Fruit fly (Drosophila melanogaster): ENCODE data around the gene CG33764.
A peak's percentile ranks its signal among the peaks of the same experiment; 100 is the strongest.

The CG33764 gene

dm6 chr3L:4259102-4259558 lies 8.2 kb downstream of the CG33764 start, which contains the start of the genes CG15011 and CG1309 (continued):
- peak; percentile 63 for TF ChIP-seq MESR4 (GFP tag; optimal IDR thresholded peaks at IDR 0.05)
- TF ChIP-seq CG7357 (GFP tag; IDR thresholded peaks at IDR 0.05): peak; percentile 55; the same call in 2 of the 3 replicates
- TF ChIP-seq gsb-n (tag; optimal IDR thresholded peaks at IDR 0.05): peak; percentile 76
- peak; percentile 63 for TF ChIP-seq crc (GFP tag; optimal IDR thresholded peaks at IDR 0.05)
- no peak for TF ChIP-seq CG7271 (tag; optimal IDR thresholded peaks at IDR 0.05)
- TF ChIP-seq Atf6 (GFP tag; IDR thresholded peaks at IDR 0.05): peak; percentile 70; the same call in 1 of the 2 replicates
- TF ChIP-seq CG12104 (GFP tag; optimal IDR thresholded peaks at IDR 0.05): peak; percentile 67
- TF ChIP-seq hth (optimal IDR thresholded peaks at IDR 0.05): no peak
- TF ChIP-seq ranshi (GFP tag; IDR thresholded peaks at IDR 0.05): peak; percentile 79; the same call in 1 of the 2 replicates
- peak; percentile 79 for TF ChIP-seq Fer3 (tag; optimal IDR thresholded peaks at IDR 0.05)
- peak; percentile 76 for TF ChIP-seq Ada2b (GFP tag; IDR thresholded peaks at IDR 0.05)
- TF ChIP-seq crol (GFP tag; IDR thresholded peaks at IDR 0.05): peak; percentile 16; the same call in 1 of the 2 replicates
- peak; percentile 48 for TF ChIP-seq CG10274 (GFP tag; optimal IDR thresholded peaks at IDR 0.05)
- no peak for TF ChIP-seq Nf-YA (GFP tag; IDR thresholded peaks at IDR 0.05)
- TF ChIP-seq Spps (tag; optimal IDR thresholded peaks at IDR 0.05): peak; percentile 73
- no peak for TF ChIP-seq lov (optimal IDR thresholded peaks at IDR 0.05)
- TF ChIP-seq lov (GFP tag; IDR thresholded peaks at IDR 0.05): 0 out of 3 replicates have a peak, but pooled peaks have one; percentile 21
- no peak for TF ChIP-seq Dref (GFP tag; IDR thresholded peaks at IDR 0.05)
- peak; percentile 35; the same call in 1 of the 2 replicates for TF ChIP-seq NFAT (GFP tag; IDR thresholded peaks at IDR 0.05)
- TF ChIP-seq tio (GFP tag; optimal IDR thresholded peaks at IDR 0.05): no peak
- no peak for TF ChIP-seq CG14965 (GFP tag; optimal IDR thresholded peaks at IDR 0.05; ENCODE audit: borderline replicate concordance)
- TF ChIP-seq CG10979 (tag; optimal IDR thresholded peaks at IDR 0.05): peak; percentile 81
- TF ChIP-seq CG9609 (GFP tag; optimal IDR thresholded peaks at IDR 0.05): peak; percentile 82
- TF ChIP-seq sc (optimal IDR thresholded peaks at IDR 0.05): no peak
- peak; percentile 70 for TF ChIP-seq sc (GFP tag; optimal IDR thresholded peaks at IDR 0.05)
- TF ChIP-seq Tbp (GFP tag; optimal IDR thresholded peaks at IDR 0.05): no peak
- TF ChIP-seq gsb (GFP tag; IDR thresholded peaks at IDR 0.05): no peak; the same call in 1 of the 2 replicates
- peak; percentile 100 for TF ChIP-seq CG15514 (GFP tag; optimal IDR thresholded peaks at IDR 0.05)
- peak; percentile 89 for TF ChIP-seq CG9817 (tag; optimal IDR thresholded peaks at IDR 0.05)
- peak; percentile 81 for TF ChIP-seq Dad (GFP tag; optimal IDR thresholded peaks at IDR 0.05)
- peak; percentile 23 for TF ChIP-seq CG11723 (GFP tag; optimal IDR thresholded peaks at IDR 0.05)
- peak; percentile 67 for TF ChIP-seq pnt (GFP tag; optimal IDR thresholded peaks at IDR 0.05)
- peak in 1 of 2 experiments; percentile 46 for TF ChIP-seq Hr78 (GFP tag; optimal IDR thresholded peaks at IDR 0.05)
- TF ChIP-seq CG5180 (GFP tag; optimal IDR thresholded peaks at IDR 0.05): no peak
- peak; percentile 54 for TF ChIP-seq CG3065 (GFP tag; optimal IDR thresholded peaks at IDR 0.05)
- no peak for TF ChIP-seq CG1024 (GFP tag; IDR thresholded peaks at IDR 0.05)
- TF ChIP-seq tx (GFP tag; optimal IDR thresholded peaks at IDR 0.05): peak; percentile 82
- peak; percentile 78 for TF ChIP-seq al (GFP tag; IDR thresholded peaks at IDR 0.05)
- peak; percentile 89 for TF ChIP-seq Ptx1 (GFP tag; IDR thresholded peaks at IDR 0.05)
- peak; percentile 39; the same call in 1 of the 2 replicates for TF ChIP-seq inv (GFP tag; IDR thresholded peaks at IDR 0.05; ENCODE audit: partially characterized antibody)
- TF ChIP-seq CG12769 (tag; optimal IDR thresholded peaks at IDR 0.05): peak; percentile 94

DNA sequence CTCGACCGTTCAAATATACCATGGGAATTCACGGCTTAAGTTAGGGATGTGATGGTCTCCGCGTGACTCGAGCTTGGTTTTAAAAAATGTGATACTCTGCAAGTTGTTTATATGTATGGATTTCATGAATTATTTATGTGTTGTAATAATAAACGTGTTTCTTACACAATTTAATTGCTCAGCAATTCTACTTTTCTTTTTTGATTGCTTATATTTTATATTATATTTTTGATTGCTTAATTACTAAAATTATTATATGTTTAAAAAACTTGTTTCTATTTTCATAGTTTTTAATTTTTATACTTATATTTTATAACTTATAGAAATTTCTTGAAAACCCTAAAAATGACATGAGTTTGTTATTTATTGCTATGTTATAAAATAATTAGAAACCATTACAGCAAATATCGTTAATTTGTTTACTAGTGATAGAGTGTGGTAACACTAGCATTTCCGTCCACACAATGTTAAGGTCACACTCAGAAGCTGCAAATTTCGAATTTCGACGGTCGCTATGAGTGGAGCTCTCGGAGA lies 12.9 kb downstream of the CG33764 start, which contains the start of the genes ago and CG1265:
TSS of gene ago (minus strand) at position 6 of the 534 bp plus-strand sequence.
TSS of gene CG1265 (plus strand) at position 476 of the 534 bp plus-strand sequence.
- TF ChIP-seq HHEX (GFP tag; optimal IDR thresholded peaks at IDR 0.05): no peak
- no peak for TF ChIP-seq unc-4 (GFP tag; IDR thresholded peaks at IDR 0.05; ENCODE audit: partially characterized antibody)
- peak; percentile 80 for TF ChIP-seq CG10543 (GFP tag; optimal IDR thresholded peaks at IDR 0.05)
- 0 out of 2 replicates have a peak, but pooled peaks have one; percentile 19 for TF ChIP-seq dati (GFP tag; IDR thresholded peaks at IDR 0.05)
- TF ChIP-seq Hand (GFP tag; optimal IDR thresholded peaks at IDR 0.05): no peak
- TF ChIP-seq CG7372 (GFP tag; IDR thresholded peaks at IDR 0.05): peak; percentile 46
- no peak for TF ChIP-seq gcm2 (GFP tag; optimal IDR thresholded peaks at IDR 0.05)
- peak; percentile 2 for TF ChIP-seq ewg (GFP tag; optimal IDR thresholded peaks at IDR 0.05)
- peak; percentile 83 for TF ChIP-seq CG17361 (GFP tag; IDR thresholded peaks at IDR 0.05)
- peak; percentile 45 for TF ChIP-seq odd (GFP tag; optimal IDR thresholded peaks at IDR 0.05)
- 0 out of 2 replicates have a peak, but pooled peaks have one; percentile 31 for TF ChIP-seq ara (GFP tag; IDR thresholded peaks at IDR 0.05)
- no peak for TF ChIP-seq pros (GFP tag; optimal IDR thresholded peaks at IDR 0.05)
